Worm (Caenorhabditis elegans) whole organism, L1 larva: ENCODE measurements around the gene ric-7.

Experiments
- C16A3.4 ChIP-seq: fragments of 150-350 bp; optimal IDR thresholded peaks from 2 replicates; lab custom pipeline; 2014; ENCODE audit warnings: missing biosample characterization, missing genetic modification characterization
- ceh-82 ChIP-seq, 3 experiments: fragments of 150-350 bp in 1 of 3; sonication (generic microtip) in 2 of 3; optimal IDR thresholded peaks; 2 replicates each; lab custom pipeline; 2014 to 2017; ENCODE audit warnings: missing biosample characterization in 3 of 3, missing genetic modification characterization in 3 of 3
- fkh-4 ChIP-seq: sonication (generic microtip); optimal IDR thresholded peaks from 2 replicates; lab custom pipeline; 2016; ENCODE audit warnings: missing compliant biosample characterization, missing genetic modification characterization, borderline replicate concordance
- lin-39 ChIP-seq: fragments of 150-350 bp; optimal IDR thresholded peaks from 2 replicates; lab custom pipeline; 2014; ENCODE audit warnings: missing biosample characterization, missing genetic modification reagents, missing genetic modification characterization
- mef-2 ChIP-seq: fragments of 150-350 bp; optimal IDR thresholded peaks from 2 replicates; lab custom pipeline; 2014; ENCODE audit warnings: missing biosample characterization, missing genetic modification characterization
- pqm-1 ChIP-seq: sonication (generic microtip); optimal IDR thresholded peaks from 3 replicates; lab custom pipeline; 2017; ENCODE audit warnings: missing biosample characterization, missing genetic modification characterization
- skn-1 ChIP-seq: fragments of 150-350 bp; optimal IDR thresholded peaks from 2 replicates; lab custom pipeline; 2014; ENCODE audit warnings: missing biosample characterization, missing genetic modification characterization
- unc-130 ChIP-seq: fragments of 150-350 bp; optimal IDR thresholded peaks from 2 replicates; lab custom pipeline; 2017; ENCODE audit warnings: missing biosample characterization, missing genetic modification characterization, inconsistent platforms

- TF ChIP-seq pqm-1 (tag; lab: Kevin White, UChicago) (no peak), lin-39 (no peak), skn-1 (tag; lab: Kevin White, UChicago) (no peak), fkh-4 (tag; lab: Kevin White, UChicago) (no peak), mef-2 (no peak), ceh-82 (tag; optimal IDR thresholded peaks at IDR 0.05; lab: Kevin White, UChicago) (no peak), C16A3.4 (no peak), unc-130 (tag; lab: Kevin White, UChicago) (no peak)
These were observed 51.7 kb downstream of the ric-7 start, which contains the start of gene swt-6 for ce11 chrV:13954056-13954455.
